Fruit fly (Drosophila melanogaster): Measurements from ENCODE around the gene CG15022.

Gene CG15022

dm6 chr3L:4460307-4461088 is at the start of gene CG15022:
Gene CG15022, minus strand, starts transcription at chr3L:4460317.
- TF ChIP-seq kay (GFP tag; ENCODE audit: borderline replicate concordance), result no peak

dm6 chr3L:4508926-4509457 is 48.9 kb upstream of the CG15022 start:
- TF ChIP-seq Crg-1 (GFP tag; optimal IDR thresholded peaks at IDR 0.05), result no peak
- TF ChIP-seq toe (GFP tag; optimal IDR thresholded peaks at IDR 0.05), result no peak
- no peak for TF ChIP-seq kay (GFP tag; ENCODE audit: borderline replicate concordance)
- no peak for TF ChIP-seq CG7101 (tag; optimal IDR thresholded peaks at IDR 0.05)
- TF ChIP-seq Mnt (GFP tag; optimal IDR thresholded peaks at IDR 0.05), result no peak
- TF ChIP-seq CG14711 (tag; optimal IDR thresholded peaks at IDR 0.05), result no peak
- no peak for TF ChIP-seq ovo (GFP tag; optimal IDR thresholded peaks at IDR 0.05)
- TF ChIP-seq Hr96 (GFP tag; optimal IDR thresholded peaks at IDR 0.05), result no peak
- TF ChIP-seq tj (GFP tag; optimal IDR thresholded peaks at IDR 0.05), result no peak
- no peak for TF ChIP-seq CG5204 (GFP tag; optimal IDR thresholded peaks at IDR 0.05)
- no peak for TF ChIP-seq CG12768 (GFP tag; optimal IDR thresholded peaks at IDR 0.05)
- TF ChIP-seq cnc (optimal IDR thresholded peaks at IDR 0.05), result no peak
- no peak for TF ChIP-seq CG1620 (GFP tag; optimal IDR thresholded peaks at IDR 0.05)
- TF ChIP-seq Clk (GFP tag; optimal IDR thresholded peaks at IDR 0.05), result no peak
- no peak for TF ChIP-seq CG7045 (GFP tag; optimal IDR thresholded peaks at IDR 0.05)

dm6 chr3L:4508307-4508706 is 48.2 kb upstream of the CG15022 start, which contains the start of gene NT1:
Gene NT1, minus strand, starts transcription at chr3L:4508433.
- no peak for TF ChIP-seq Hr96 (GFP tag; optimal IDR thresholded peaks at IDR 0.05)
- TF ChIP-seq toe (GFP tag; optimal IDR thresholded peaks at IDR 0.05), result no peak
- TF ChIP-seq CG11617 (GFP tag; optimal IDR thresholded peaks at IDR 0.05), result no peak
- no peak for TF ChIP-seq CG33017 (tag; optimal IDR thresholded peaks at IDR 0.05)
- no peak for TF ChIP-seq cic (GFP tag; optimal IDR thresholded peaks at IDR 0.05)
- TF ChIP-seq CG1620 (GFP tag; optimal IDR thresholded peaks at IDR 0.05), result no peak
- TF ChIP-seq Crg-1 (GFP tag; optimal IDR thresholded peaks at IDR 0.05), result no peak
- TF ChIP-seq bab1 (GFP tag; optimal IDR thresholded peaks at IDR 0.05), result no peak
- TF ChIP-seq CG5204 (GFP tag; optimal IDR thresholded peaks at IDR 0.05), result no peak
- no peak for TF ChIP-seq CG7045 (GFP tag; optimal IDR thresholded peaks at IDR 0.05)
- no peak for TF ChIP-seq Mnt (GFP tag; optimal IDR thresholded peaks at IDR 0.05)
- TF ChIP-seq CG12768 (GFP tag; optimal IDR thresholded peaks at IDR 0.05), result no peak
- no peak for TF ChIP-seq cnc (optimal IDR thresholded peaks at IDR 0.05)
- TF ChIP-seq CG7101 (tag; optimal IDR thresholded peaks at IDR 0.05), result no peak
- no peak for TF ChIP-seq kay (GFP tag; ENCODE audit: borderline replicate concordance)
- no peak for TF ChIP-seq ovo (GFP tag; optimal IDR thresholded peaks at IDR 0.05)
- TF ChIP-seq Clk (GFP tag; optimal IDR thresholded peaks at IDR 0.05), result no peak

- TF ChIP-seq CG33017 (tag; optimal IDR thresholded peaks at IDR 0.05), result no peak
- no peak for TF ChIP-seq CG11617 (GFP tag; optimal IDR thresholded peaks at IDR 0.05)
Observed at dm6 chr3L:4507846-4508245, 47.7 kb upstream of the CG15022 start.

- TF ChIP-seq pad (GFP tag; optimal IDR thresholded peaks at IDR 0.05) (no peak), CG33017 (tag; optimal IDR thresholded peaks at IDR 0.05) (no peak), Mnt (GFP tag; optimal IDR thresholded peaks at IDR 0.05) (no peak), Crg-1 (GFP tag; optimal IDR thresholded peaks at IDR 0.05) (no peak), Clk (GFP tag; optimal IDR thresholded peaks at IDR 0.05) (no peak), Hr96 (GFP tag; optimal IDR thresholded peaks at IDR 0.05) (no peak), toe (GFP tag; optimal IDR thresholded peaks at IDR 0.05) (no peak), CG5204 (GFP tag; optimal IDR thresholded peaks at IDR 0.05) (no peak), tj (GFP tag; optimal IDR thresholded peaks at IDR 0.05) (no peak), cnc (optimal IDR thresholded peaks at IDR 0.05) (no peak), ovo (GFP tag; optimal IDR thresholded peaks at IDR 0.05) (no peak), CG12768 (GFP tag; optimal IDR thresholded peaks at IDR 0.05) (no peak), CG7101 (tag; optimal IDR thresholded peaks at IDR 0.05) (no peak), kay (GFP tag; ENCODE audit: borderline replicate concordance) (no peak), CG14711 (tag; optimal IDR thresholded peaks at IDR 0.05) (no peak), CG11617 (GFP tag; optimal IDR thresholded peaks at IDR 0.05) (no peak), CG1620 (GFP tag; optimal IDR thresholded peaks at IDR 0.05) (no peak), cic (GFP tag; optimal IDR thresholded peaks at IDR 0.05) (no peak), CG7045 (GFP tag; optimal IDR thresholded peaks at IDR 0.05) (no peak)
Observed at dm6 chr3L:4501406-4501805, 41.3 kb upstream of the CG15022 start.

- TF ChIP-seq CG7101 (tag; optimal IDR thresholded peaks at IDR 0.05) (no peak), CG14711 (tag; optimal IDR thresholded peaks at IDR 0.05) (no peak), Clk (GFP tag; optimal IDR thresholded peaks at IDR 0.05) (no peak), toe (GFP tag; optimal IDR thresholded peaks at IDR 0.05) (no peak), ovo (GFP tag; optimal IDR thresholded peaks at IDR 0.05) (no peak), CG11617 (GFP tag; optimal IDR thresholded peaks at IDR 0.05) (no peak), CG7045 (GFP tag; optimal IDR thresholded peaks at IDR 0.05) (no peak), pad (GFP tag; optimal IDR thresholded peaks at IDR 0.05) (no peak), bab1 (GFP tag; optimal IDR thresholded peaks at IDR 0.05) (no peak), cic (GFP tag; optimal IDR thresholded peaks at IDR 0.05) (no peak)
Observed at dm6 chr3L:4500400-4500799, 40.3 kb upstream of the CG15022 start, which contains the start of gene CG13720. Gene CG13720, minus strand, starts transcription at chr3L:4500500.

Measured in whole organism, adult.